Worm (Caenorhabditis elegans): ENCODE data around the gene vms-1.

DNA sequence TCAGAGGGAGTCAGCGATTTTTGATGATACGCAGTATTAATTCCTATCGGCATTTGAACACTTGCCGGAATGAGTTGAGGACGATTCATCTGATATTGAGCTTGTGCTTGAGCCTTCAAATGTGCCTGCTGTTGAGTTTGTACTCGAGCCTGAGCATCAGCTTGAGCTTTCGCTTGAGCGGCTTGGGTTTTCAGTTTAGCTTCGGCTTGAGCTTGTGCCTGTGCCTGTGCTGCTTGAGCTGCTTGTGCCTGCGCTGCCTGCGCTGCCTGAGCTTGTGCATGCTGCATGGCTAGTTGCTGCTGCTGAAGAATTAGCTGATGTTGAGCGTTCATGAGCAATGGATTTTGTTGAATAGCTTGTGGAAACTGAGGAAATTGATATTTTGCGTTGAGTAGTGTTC is 27.5 kb downstream of the vms-1 start:
- TF ChIP-seq him-1 (tag; optimal IDR thresholded peaks at IDR 0.05) (no peak), W03F9.2 (tag; optimal IDR thresholded peaks at IDR 0.05) (no peak), dao-5 (tag; optimal IDR thresholded peaks at IDR 0.05) (no peak)
